Worm (Caenorhabditis elegans) whole organism, young adult: ENCODE results near the gene T02G5.7.

Experiments used
- B0261.1 ChIP-seq: sonication (generic microtip); optimal IDR thresholded peaks from 2 replicates; lab custom pipeline; 2016; ENCODE audit warnings: mild to moderate bottlenecking, missing genetic modification characterization, moderate library complexity, missing compliant biosample characterization
- C06A6.2 ChIP-seq: fragments of 200-800 bp; sonication (Bioruptor generic); conservative IDR thresholded peaks from 2 replicates; pipeline ENCODE4 v1.3.6; 2022; ENCODE audit warnings: missing genetic modification characterization, missing compliant biosample characterization
- C17E4.6 ChIP-seq: fragments of 200-800 bp; sonication (Bioruptor generic); IDR thresholded peaks from 2 replicates; pipeline ENCODE4 v1.3.6; 2022; ENCODE audit warnings: missing genetic modification reagents, missing genetic modification characterization, missing compliant biosample characterization
- F10E7.11 ChIP-seq: sonication (generic microtip); optimal IDR thresholded peaks from 2 replicates; lab custom pipeline; 2017; ENCODE audit warnings: mild to moderate bottlenecking, missing genetic modification characterization, moderate library complexity, missing compliant biosample characterization
- F33H1.4 ChIP-seq: fragments of 200-800 bp; sonication (Bioruptor generic); IDR thresholded peaks from 2 replicates; pipeline ENCODE4 v1.3.6; 2022; ENCODE audit warnings: missing genetic modification reagents, missing genetic modification characterization, missing compliant biosample characterization
- F49E8.2 ChIP-seq: sonication (generic microtip); optimal IDR thresholded peaks from 3 replicates; lab custom pipeline; 2017; ENCODE audit warnings: missing genetic modification characterization, mild to moderate bottlenecking, missing compliant biosample characterization, antibody characterized with exemption, moderate library complexity; ENCODE audit not compliant: insufficient read depth
- F55B11.4 ChIP-seq: sonication (generic microtip); optimal IDR thresholded peaks from 2 replicates; lab custom pipeline; 2016; ENCODE audit warnings: missing compliant biosample characterization, missing genetic modification characterization, borderline replicate concordance; ENCODE audit not compliant: insufficient read depth
- K11D2.4 ChIP-seq: fragments of 200-800 bp; sonication (Bioruptor generic); IDR thresholded peaks from 2 replicates; pipeline ENCODE4 v1.3.6; 2022; ENCODE audit warnings: missing genetic modification reagents, missing genetic modification characterization, missing compliant biosample characterization
- Y53F4B.3 ChIP-seq: fragments of 200-800 bp; sonication (Bioruptor generic); IDR thresholded peaks from 2 replicates; pipeline ENCODE4 v1.3.6; 2022; ENCODE audit warnings: missing genetic modification reagents, missing genetic modification characterization, missing compliant biosample characterization
- Y53G8AR.9 ChIP-seq: fragments of 200-800 bp; sonication (Bioruptor generic); conservative IDR thresholded peaks from 2 replicates; pipeline ENCODE4 v1.3.6; 2022; ENCODE audit warnings: missing genetic modification reagents, missing genetic modification characterization, missing compliant biosample characterization
- Y95B8A.8 ChIP-seq: fragments of 200-800 bp; sonication (Bioruptor generic); IDR thresholded peaks from 2 replicates; pipeline ENCODE4 v1.3.6; 2022; ENCODE audit warnings: missing genetic modification reagents, missing genetic modification characterization, missing compliant biosample characterization
- ZK185.1 ChIP-seq: sonication (generic microtip); optimal IDR thresholded peaks from 2 replicates; lab custom pipeline; 2016; ENCODE audit warnings: mild to moderate bottlenecking, missing genetic modification characterization, missing compliant biosample characterization; ENCODE audit not compliant: poor library complexity, severe bottlenecking
- aptf-3 ChIP-seq: fragments of 200-800 bp; sonication (Bioruptor generic); IDR thresholded peaks from 2 replicates; pipeline ENCODE4 v1.3.6; 2022; ENCODE audit warnings: missing genetic modification characterization, missing compliant biosample characterization
- atf-7 ChIP-seq: sonication (generic microtip); optimal IDR thresholded peaks from 2 replicates; lab custom pipeline; 2017; ENCODE audit warnings: mild to moderate bottlenecking, missing genetic modification characterization, missing compliant biosample characterization
- athp-1 ChIP-seq: sonication (generic microtip); optimal IDR thresholded peaks from 2 replicates; lab custom pipeline; 2017; ENCODE audit warnings: mild to moderate bottlenecking, missing genetic modification characterization, missing compliant biosample characterization
- bed-1 ChIP-seq: fragments of 200-800 bp; sonication (Bioruptor generic); IDR thresholded peaks from 2 replicates; pipeline ENCODE4 v1.3.6; 2022; ENCODE audit warnings: missing genetic modification reagents, missing genetic modification characterization, missing compliant biosample characterization
- bed-2 ChIP-seq: fragments of 200-800 bp; sonication (Bioruptor generic); IDR thresholded peaks from 2 replicates; pipeline ENCODE4 v1.3.6; 2022; ENCODE audit warnings: missing genetic modification reagents, missing genetic modification characterization, missing compliant biosample characterization
- ccch-3 ChIP-seq: fragments of 200-800 bp; sonication (Bioruptor generic); optimal IDR thresholded peaks from 2 replicates; lab custom pipeline; 2018; ENCODE audit warnings: mild to moderate bottlenecking, missing genetic modification characterization, missing compliant biosample characterization
- ceh-40 ChIP-seq: fragments of 200-800 bp; sonication (Bioruptor generic); IDR thresholded peaks from 2 replicates; pipeline ENCODE4 v1.3.6; 2022; ENCODE audit warnings: missing genetic modification characterization, missing compliant biosample characterization
- ceh-79 ChIP-seq: sonication (generic microtip); optimal IDR thresholded peaks from 2 replicates; lab custom pipeline; 2017; ENCODE audit warnings: mild to moderate bottlenecking, missing genetic modification characterization, missing compliant biosample characterization
- ceh-91 ChIP-seq: fragments of 200-800 bp; sonication (Bioruptor generic); IDR thresholded peaks from 2 replicates; pipeline ENCODE4 v1.3.6; 2022; ENCODE audit warnings: missing genetic modification reagents, missing genetic modification characterization, missing compliant biosample characterization
- dpff-1 ChIP-seq: sonication (generic microtip); optimal IDR thresholded peaks from 2 replicates; lab custom pipeline; 2017; ENCODE audit warnings: mild to moderate bottlenecking, missing genetic modification characterization, missing compliant biosample characterization
- egl-18 ChIP-seq: fragments of 200-800 bp; sonication (Bioruptor generic); IDR thresholded peaks from 2 replicates; pipeline ENCODE4 v1.3.6; 2022; ENCODE audit warnings: missing genetic modification reagents, missing genetic modification characterization, missing compliant biosample characterization
- egrh-3 ChIP-seq: fragments of 200-800 bp; sonication (Bioruptor generic); IDR thresholded peaks from 2 replicates; pipeline ENCODE4 v1.3.6; 2022; ENCODE audit warnings: missing genetic modification reagents, missing genetic modification characterization, missing compliant biosample characterization
- ekl-4 ChIP-seq: fragments of 200-800 bp; sonication (Bioruptor generic); IDR thresholded peaks from 2 replicates; pipeline ENCODE4 v1.3.6; 2022; ENCODE audit warnings: missing genetic modification reagents, missing genetic modification characterization, missing compliant biosample characterization
- him-1 ChIP-seq: sonication (generic microtip); optimal IDR thresholded peaks from 2 replicates; lab custom pipeline; 2016; ENCODE audit warnings: missing genotype, missing genetic modification reagents, missing genetic modification characterization, missing compliant biosample characterization
- hlh-12 ChIP-seq: sonication (generic microtip); optimal IDR thresholded peaks from 2 replicates; lab custom pipeline; 2016; ENCODE audit warnings: missing genetic modification characterization, missing compliant biosample characterization
- hsf-1 ChIP-seq: fragments of 200-800 bp; sonication (Bioruptor generic); IDR thresholded peaks from 2 replicates; pipeline ENCODE4 v1.3.6; 2022; ENCODE audit warnings: missing genetic modification reagents, missing genetic modification characterization, missing compliant biosample characterization
- madf-3 ChIP-seq: fragments of 200-800 bp; sonication (Bioruptor generic); IDR thresholded peaks from 2 replicates; pipeline ENCODE4 v1.3.6; 2022; ENCODE audit warnings: missing genetic modification reagents, missing genetic modification characterization, missing compliant biosample characterization
- mcd-1 ChIP-seq: fragments of 200-800 bp; sonication (Bioruptor generic); IDR thresholded peaks from 2 replicates; pipeline ENCODE4 v1.3.6; 2022; ENCODE audit warnings: missing genetic modification reagents, missing genetic modification characterization, missing compliant biosample characterization
- mxl-1 ChIP-seq: sonication (generic microtip); optimal IDR thresholded peaks from 2 replicates; lab custom pipeline; 2016; ENCODE audit warnings: missing genetic modification characterization, missing compliant biosample characterization
- pbrm-1 ChIP-seq: fragments of 200-800 bp; sonication (Bioruptor generic); IDR thresholded peaks from 2 replicates; pipeline ENCODE4 v1.3.6; 2022; ENCODE audit warnings: missing genetic modification reagents, missing genetic modification characterization, missing compliant biosample characterization
- repo-1 ChIP-seq: sonication (generic microtip); optimal IDR thresholded peaks from 2 replicates; lab custom pipeline; 2017; ENCODE audit warnings: mild to moderate bottlenecking, missing genetic modification characterization, missing compliant biosample characterization
- rpc-1 ChIP-seq, 2 experiments: fragments of 150-350 bp in 1 of 2; sonication (generic microtip) in 1 of 2; optimal IDR thresholded peaks; 2 replicates each; lab custom pipeline; 2014 to 2018; ENCODE audit warnings: missing biosample characterization in 1 of 2, missing genetic modification characterization in 1 of 2, missing genetic modification reagents in 1 of 2, missing genotype in 1 of 2
- sdz-38 ChIP-seq: sonication (generic microtip); optimal IDR thresholded peaks from 2 replicates; lab custom pipeline; 2016; ENCODE audit warnings: missing genotype, missing genetic modification characterization, missing compliant biosample characterization
- sea-2 ChIP-seq: fragments of 200-800 bp; sonication (Bioruptor generic); IDR thresholded peaks from 2 replicates; pipeline ENCODE4 v1.3.6; 2022; ENCODE audit warnings: missing genetic modification characterization, missing compliant biosample characterization
- snpc-3.4 ChIP-seq: sonication (generic microtip); optimal IDR thresholded peaks from 2 replicates; lab custom pipeline; 2017; ENCODE audit warnings: missing genetic modification characterization, mild to moderate bottlenecking, missing compliant biosample characterization, antibody characterized with exemption, moderate library complexity, missing genotype, missing genetic modification reagents
- snpc-4 ChIP-seq, 5 experiments: fragments of 150-350 bp in 1 of 5; sonication (generic microtip) in 4 of 5; optimal IDR thresholded peaks; 2 replicates each; lab custom pipeline; 2014 to 2018; ENCODE audit warnings: missing genetic modification characterization in 5 of 5, missing biosample characterization in 3 of 5, antibody characterized with exemption in 2 of 5, mild to moderate bottlenecking in 2 of 5, missing compliant biosample characterization in 2 of 5, missing genotype in 2 of 5, moderate library complexity in 2 of 5, missing genetic modification reagents in 1 of 5
- somi-1 ChIP-seq: fragments of 200-800 bp; sonication (Bioruptor generic); optimal IDR thresholded peaks from 2 replicates; lab custom pipeline; 2018; ENCODE audit warnings: mild to moderate bottlenecking, missing genetic modification characterization, missing compliant biosample characterization
- tbp1 ChIP-seq: fragments of 200-800 bp; sonication (Bioruptor generic); optimal IDR thresholded peaks from 2 replicates; lab custom pipeline; 2018; ENCODE audit warnings: mild to moderate bottlenecking, missing genetic modification characterization, missing compliant biosample characterization
- unc-130 ChIP-seq: sonication (generic microtip); optimal IDR thresholded peaks from 2 replicates; lab custom pipeline; 2016; ENCODE audit warnings: missing genetic modification reagents, missing genetic modification characterization, missing compliant biosample characterization
- unc-62 ChIP-seq: fragments of 150-350 bp; optimal IDR thresholded peaks from 2 replicates; lab custom pipeline; 2014; ENCODE audit warnings: missing biosample characterization, missing genetic modification reagents, missing genetic modification characterization
- ztf-18 ChIP-seq: sonication (generic microtip); optimal IDR thresholded peaks from 2 replicates; lab custom pipeline; 2016; ENCODE audit warnings: missing genotype, mild to moderate bottlenecking, missing genetic modification characterization, missing compliant biosample characterization
- ztf-22 ChIP-seq: fragments of 200-800 bp; sonication (Bioruptor generic); optimal IDR thresholded peaks from 2 replicates; lab custom pipeline; 2018; ENCODE audit warnings: mild to moderate bottlenecking, missing genetic modification characterization, moderate library complexity, missing compliant biosample characterization
- ztf-3 ChIP-seq: fragments of 200-800 bp; sonication (Bioruptor generic); optimal IDR thresholded peaks from 2 replicates; lab custom pipeline; 2018; ENCODE audit warnings: mild to moderate bottlenecking, missing genetic modification characterization, missing compliant biosample characterization

Gene T02G5.7

DNA sequence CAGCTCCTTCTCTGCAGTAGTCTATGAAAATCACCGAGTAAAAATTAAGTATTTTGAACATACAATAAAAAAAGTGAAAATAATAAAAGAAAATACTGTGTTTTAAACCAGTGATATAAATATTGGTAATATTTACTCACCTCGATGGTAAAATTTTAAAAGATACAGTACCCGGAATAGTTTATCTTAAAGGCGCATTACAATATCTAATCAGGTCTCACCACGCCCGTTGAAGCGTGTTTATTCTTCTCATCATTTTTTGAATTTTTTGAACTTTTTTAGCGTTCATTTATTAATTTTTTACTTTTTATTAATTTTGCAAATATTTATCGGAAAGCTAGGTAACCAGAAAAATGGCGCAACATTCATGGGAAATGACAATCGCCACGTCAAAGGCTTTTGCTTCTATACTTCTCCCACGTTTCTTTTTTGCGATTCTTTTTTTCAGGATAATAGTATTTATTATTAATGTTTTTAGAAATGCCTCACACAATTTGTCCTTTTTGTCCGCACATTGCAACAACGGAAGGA is 46.4 kb downstream of the T02G5.7 start, which contains the start of gene F10E7.2 (continued):
- no peak for TF ChIP-seq rpc-1 (optimal IDR thresholded peaks at IDR 0.05; lab: Kevin White, UChicago)
- no peak for TF ChIP-seq rpc-1 (tag; optimal IDR thresholded peaks at IDR 0.05; lab: Kevin White, UChicago)
- no peak for TF ChIP-seq tbp1 (GFP tag; lab: Kevin White, UChicago)
- TF ChIP-seq unc-130 (GFP tag; lab: Kevin White, UChicago), result no peak
- TF ChIP-seq ztf-3 (GFP tag; lab: Kevin White, UChicago), result no peak
- no peak for TF ChIP-seq B0261.1 (tag; lab: Kevin White, UChicago)
- no peak for TF ChIP-seq egrh-3
- TF ChIP-seq F55B11.4, result no peak
- no peak for TF ChIP-seq C06A6.2 (GFP tag; lab: Robert Waterston, UW)
- TF ChIP-seq ztf-22, result no peak
- TF ChIP-seq bed-2, result no peak
- peak; percentile 30 for TF ChIP-seq F49E8.2 (tag; lab: Kevin White, UChicago)
- TF ChIP-seq C17E4.6 (GFP tag; lab: Robert Waterston, UW), result no peak
- no peak for TF ChIP-seq ceh-91 (GFP tag; lab: Robert Waterston, UW)
- no peak for TF ChIP-seq egl-18 (GFP tag; lab: Robert Waterston, UW)
- no peak for TF ChIP-seq ccch-3 (GFP tag; lab: Kevin White, UChicago)
- TF ChIP-seq bed-1 (GFP tag; lab: Robert Waterston, UW), result no peak
- no peak for TF ChIP-seq F10E7.11
- TF ChIP-seq pbrm-1 (GFP tag; lab: Robert Waterston, UW), result no peak
- no peak for TF ChIP-seq atf-7 (tag; lab: Kevin White, UChicago)
- TF ChIP-seq Y53F4B.3 (GFP tag; lab: Robert Waterston, UW), result no peak
- no peak for TF ChIP-seq snpc-4 (GFP tag; optimal IDR thresholded peaks at IDR 0.05; lab: Kevin White, UChicago)
- peak in 1 of 4 experiments; percentile 19 for TF ChIP-seq snpc-4 (tag; optimal IDR thresholded peaks at IDR 0.05; lab: Kevin White, UChicago)
- peak; percentile 84 for TF ChIP-seq F33H1.4 (GFP tag; lab: Robert Waterston, UW)
- no peak for TF ChIP-seq hsf-1 (GFP tag; lab: Robert Waterston, UW)
- no peak for TF ChIP-seq ceh-40
- TF ChIP-seq somi-1 (GFP tag; lab: Kevin White, UChicago), result no peak
- TF ChIP-seq hlh-12 (tag; lab: Kevin White, UChicago), result no peak
- no peak for TF ChIP-seq athp-1 (tag; lab: Kevin White, UChicago)

DNA sequence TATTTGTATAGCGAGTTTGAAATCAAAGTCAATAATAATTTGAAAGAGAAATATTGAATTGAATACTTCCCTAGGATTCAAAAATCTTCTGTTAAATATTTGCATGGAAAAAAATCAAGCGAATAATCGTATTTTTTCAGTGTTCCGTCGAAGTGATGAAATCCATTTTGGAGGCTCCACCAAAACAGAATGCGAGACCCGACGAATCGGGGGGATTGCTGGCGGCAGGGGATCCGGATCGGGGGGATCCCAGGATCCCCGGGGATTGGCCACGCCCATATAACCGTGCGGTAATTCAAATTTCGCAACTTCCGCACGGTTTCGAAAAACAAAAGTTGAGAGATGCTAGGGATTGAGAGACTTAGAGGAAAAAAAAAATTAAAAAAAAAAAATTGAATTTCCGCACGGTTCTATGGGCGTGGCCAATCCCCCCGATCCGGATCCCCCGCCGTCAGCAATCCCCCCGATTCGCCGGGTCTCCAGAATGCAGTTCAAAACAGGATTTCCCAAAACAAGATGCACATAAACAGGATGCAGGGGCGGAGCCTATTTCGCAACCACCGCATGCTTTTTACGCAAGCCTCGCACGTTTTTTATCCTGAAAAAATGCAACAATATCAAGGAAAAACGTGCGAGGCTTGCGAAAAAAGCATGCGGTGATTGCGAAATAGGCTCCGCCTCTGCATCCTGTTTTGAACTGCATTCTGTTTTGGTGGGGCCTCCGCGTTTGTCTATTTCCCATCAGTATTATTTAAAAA is 47.4 kb downstream of the T02G5.7 start, which contains the start of gene F10E7.11:
Gene F10E7.11, minus strand, starts transcription at position 232 of the 758 bp plus-strand sequence.
- TF ChIP-seq egl-18 (GFP tag; lab: Robert Waterston, UW), result no peak
- TF ChIP-seq K11D2.4 (GFP tag; lab: Robert Waterston, UW), result peak; percentile 58; the same call in 1 of the 2 replicates
- TF ChIP-seq ztf-22, result no peak
- no peak for TF ChIP-seq dpff-1 (tag; lab: Kevin White, UChicago)
- peak; percentile 5 for TF ChIP-seq snpc-3.4 (tag; lab: Kevin White, UChicago)
- TF ChIP-seq ZK185.1 (tag; lab: Kevin White, UChicago), result no peak
- TF ChIP-seq snpc-4 (GFP tag; optimal IDR thresholded peaks at IDR 0.05; lab: Kevin White, UChicago), result no peak
- TF ChIP-seq snpc-4 (tag; optimal IDR thresholded peaks at IDR 0.05; lab: Kevin White, UChicago), result peak in 2 of 4 experiments; percentile 33 to 34
- TF ChIP-seq aptf-3 (GFP tag; lab: Robert Waterston, UW), result no peak
- TF ChIP-seq Y53G8AR.9 (GFP tag; lab: Robert Waterston, UW), result 0 out of 2 replicates have a peak, but pooled peaks have one; percentile 31
- TF ChIP-seq ceh-79 (tag; lab: Kevin White, UChicago), result no peak
- TF ChIP-seq mxl-1 (tag; lab: Kevin White, UChicago), result no peak
- TF ChIP-seq B0261.1 (tag; lab: Kevin White, UChicago), result no peak
- TF ChIP-seq sea-2 (GFP tag; lab: Robert Waterston, UW), result no peak
- TF ChIP-seq ztf-18, result peak; percentile 52
- no peak; the same call in 1 of the 2 replicates for TF ChIP-seq madf-3
- TF ChIP-seq pbrm-1 (GFP tag; lab: Robert Waterston, UW), result peak; percentile 65; the same call in 1 of the 2 replicates
- TF ChIP-seq Y95B8A.8 (GFP tag; lab: Robert Waterston, UW), result 0 out of 2 replicates have a peak, but pooled peaks have one; percentile 13
- no peak for TF ChIP-seq him-1 (tag; lab: Kevin White, UChicago)
- TF ChIP-seq sdz-38 (tag; lab: Kevin White, UChicago), result no peak
- TF ChIP-seq mcd-1, result peak; percentile 78
- no peak for TF ChIP-seq repo-1 (tag; lab: Kevin White, UChicago)
- no peak for TF ChIP-seq tbp1 (GFP tag; lab: Kevin White, UChicago)
- no peak for TF ChIP-seq unc-62
- TF ChIP-seq ekl-4 (GFP tag; lab: Robert Waterston, UW), result no peak; the same call in 1 of the 2 replicates
